Worm (Caenorhabditis elegans) whole organism, dauer: ENCODE measurements around the gene str-68.
"Not testable (repeated sequence)": the region's sequence is repeated elsewhere in the genome, so short reads cannot be mapped to it uniquely, and the experiment has no call there.

Experiments used
- unc-62 ChIP-seq: sonication (generic microtip); optimal IDR thresholded peaks from 2 replicates; lab custom pipeline; 2017; ENCODE audit warnings: missing biosample characterization, missing genetic modification reagents, missing genetic modification characterization

str-68 gene

DNA sequence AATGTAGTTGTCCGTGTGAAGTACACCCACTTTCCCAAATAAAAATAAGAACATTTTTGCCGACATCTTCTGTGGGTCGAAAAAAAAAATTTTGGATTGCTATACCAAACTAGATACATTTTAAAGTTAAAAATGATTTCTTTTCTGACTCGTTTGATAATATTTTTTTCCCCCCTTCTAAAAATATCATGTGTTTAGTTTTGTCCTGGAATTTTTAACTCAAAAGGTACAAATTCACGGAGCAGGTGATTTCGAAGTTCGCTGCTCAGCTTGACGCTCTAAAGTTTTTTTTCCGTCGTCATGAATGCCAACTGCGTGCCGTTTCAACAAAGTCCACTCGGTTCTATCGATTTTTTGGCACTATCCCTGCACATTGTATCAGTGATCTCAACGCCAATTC is 41.4 kb downstream of the str-68 start, which contains the start of gene srh-185:
Gene srh-185, plus strand, starts transcription at position 301 of the 400 bp plus-strand sequence.
- no peak for TF ChIP-seq unc-62 (GFP tag; lab: Kevin White, UChicago)

DNA sequence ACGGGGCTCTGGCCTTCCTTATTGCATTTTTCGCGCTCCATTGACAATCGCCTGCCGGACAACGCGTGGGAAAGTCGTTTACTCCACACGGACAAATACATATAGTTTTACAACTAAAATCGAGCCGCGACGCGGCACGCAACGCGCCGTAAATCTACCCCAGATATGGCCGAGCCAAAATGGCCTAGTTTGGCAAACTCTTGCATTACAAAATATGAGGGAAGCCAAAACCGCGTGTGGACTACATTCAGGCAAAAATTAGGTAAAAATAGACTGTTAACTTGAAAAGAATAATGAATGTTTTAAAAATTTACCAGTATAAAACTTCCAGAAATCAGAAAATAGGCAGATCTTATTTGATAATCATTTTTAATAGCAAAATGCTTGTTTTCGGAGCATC is 42.9 kb downstream of the str-68 start, which contains the start of gene srt-16:
Gene srt-16, minus strand, starts transcription at position 101 of the 400 bp plus-strand sequence.
- not testable (repeated sequence) for TF ChIP-seq unc-62 (GFP tag; lab: Kevin White, UChicago)

- TF ChIP-seq unc-62 (GFP tag; lab: Kevin White, UChicago) = no peak
Observed at ce11 chrV:3062078-3062477, 45.3 kb downstream of the str-68 start, which contains the start of gene srt-15. Gene srt-15 (minus strand): TSS chrV:3062178.

ce11 chrV:3058996-3059395 is 48.4 kb downstream of the str-68 start, which contains the start of gene str-244:
Gene str-244 (minus strand): TSS chrV:3059096.
- no peak for TF ChIP-seq unc-62 (GFP tag; lab: Kevin White, UChicago)
